Fruit fly (Drosophila melanogaster): ENCODE results near the gene wus.

The wus gene

DNA sequence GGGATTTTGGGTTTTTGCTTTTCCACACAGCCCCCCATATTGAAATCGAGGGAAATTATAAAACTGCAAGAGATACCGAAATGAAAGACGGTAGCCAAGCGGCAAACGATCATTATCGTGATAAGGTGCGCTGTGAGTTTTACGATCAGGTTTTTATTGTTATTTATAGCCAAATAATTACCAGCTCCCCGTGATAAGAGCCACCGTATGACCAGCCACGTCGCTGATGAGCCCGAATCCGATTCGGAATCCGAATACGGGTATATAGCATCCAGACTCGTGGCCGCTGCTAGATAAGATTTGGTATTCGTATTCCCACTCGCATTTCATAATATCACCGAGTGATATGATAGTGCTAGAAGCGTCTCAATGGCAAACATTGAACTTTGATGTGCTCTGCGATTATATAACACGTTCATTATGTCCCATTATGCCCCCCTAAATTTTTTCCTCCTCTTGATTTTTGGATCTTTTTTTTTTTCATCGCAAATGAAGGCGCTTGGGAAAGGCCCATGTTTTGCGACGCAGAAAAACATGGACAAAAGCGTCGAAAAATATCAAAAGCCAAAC is 21.8 kb downstream of the wus start:
- TF ChIP-seq rgr (GFP tag; optimal IDR thresholded peaks at IDR 0.05), result no peak
- TF ChIP-seq Sp1 (GFP tag; optimal IDR thresholded peaks at IDR 0.05), result peak; percentile 28
- no peak for TF ChIP-seq Rel (GFP tag; optimal IDR thresholded peaks at IDR 0.05)
- peak; percentile 26 for TF ChIP-seq Rel (tag; optimal IDR thresholded peaks at IDR 0.05)

DNA sequence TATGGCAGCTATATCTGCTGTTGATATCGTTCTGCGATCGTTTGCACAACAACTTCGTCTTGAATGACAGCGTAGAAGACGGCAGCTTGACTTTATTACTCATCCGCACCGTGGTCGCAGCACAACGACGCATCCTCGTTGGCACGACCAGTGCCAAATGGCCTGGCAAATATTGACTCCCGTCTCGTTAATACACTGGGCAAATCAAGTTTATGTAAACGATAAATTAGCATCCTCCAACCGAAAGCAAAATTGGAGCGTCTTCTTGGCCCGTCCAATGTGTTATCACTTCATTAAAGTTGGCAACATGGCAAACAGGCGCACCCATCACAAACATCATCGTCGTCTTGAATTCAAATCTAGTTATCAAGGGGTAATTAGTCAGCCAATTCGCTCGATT is 23.2 kb downstream of the wus start:
- TF ChIP-seq fru (GFP tag; optimal IDR thresholded peaks at IDR 0.05) (no peak), CG32264 (GFP tag; optimal IDR thresholded peaks at IDR 0.05) (peak; percentile 8), h (GFP tag; optimal IDR thresholded peaks at IDR 0.05) (peak; percentile 0), HLH106 (tag; optimal IDR thresholded peaks at IDR 0.05) (no peak), OdsH (GFP tag; optimal IDR thresholded peaks at IDR 0.05) (peak; percentile 12)

DNA sequence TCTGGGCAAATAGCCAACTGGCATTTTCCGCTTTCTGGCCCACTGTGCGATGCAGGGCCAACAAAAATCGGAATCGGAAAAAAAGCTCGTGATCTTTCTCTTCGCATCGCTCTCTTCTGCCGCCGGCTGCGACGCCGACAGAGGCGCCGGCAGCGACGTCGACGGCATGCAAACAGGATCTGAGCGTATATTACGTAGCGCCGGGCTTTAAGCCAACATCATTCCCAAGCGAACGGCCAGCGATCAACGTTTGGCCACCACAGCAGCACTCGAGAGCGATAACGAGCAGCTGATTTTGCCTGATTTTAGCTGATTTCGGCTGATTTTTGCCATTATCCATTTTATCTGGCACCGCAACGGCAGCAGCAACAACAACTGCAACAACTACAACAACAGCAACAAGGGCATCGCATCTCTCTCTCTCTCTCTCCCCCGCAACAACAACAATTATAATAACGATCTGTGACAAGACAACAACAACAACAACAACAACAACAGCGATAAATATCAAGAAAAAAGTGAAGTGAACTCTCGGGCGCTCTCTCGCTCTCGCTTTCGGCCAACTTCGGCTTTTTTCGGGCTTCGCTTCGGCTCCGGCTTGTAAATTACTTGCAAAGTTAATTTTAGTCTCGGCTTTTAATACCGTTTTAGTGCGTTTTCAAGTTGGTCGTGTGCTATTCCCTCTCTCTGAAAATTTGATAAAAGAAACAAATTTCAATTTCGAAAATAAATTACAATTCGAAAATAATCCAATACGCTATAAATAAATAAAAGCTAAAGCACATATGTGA is 27.5 kb downstream of the wus start, which contains the start of gene CG4928:
CG4928 (plus strand) TSS at position 216 of the 791 bp plus-strand sequence.
- TF ChIP-seq sv (GFP tag; optimal IDR thresholded peaks at IDR 0.05), result no peak
- TF ChIP-seq brk (GFP tag; optimal IDR thresholded peaks at IDR 0.05), result no peak
- no peak for TF ChIP-seq GATAd (GFP tag; optimal IDR thresholded peaks at IDR 0.05)
- TF ChIP-seq foxo (GFP tag; optimal IDR thresholded peaks at IDR 0.05), result no peak
- TF ChIP-seq h (GFP tag; optimal IDR thresholded peaks at IDR 0.05), result no peak
- no peak for TF ChIP-seq dsf (GFP tag; optimal IDR thresholded peaks at IDR 0.05; ENCODE audit: borderline replicate concordance)
- no peak for TF ChIP-seq Dfd (GFP tag; optimal IDR thresholded peaks at IDR 0.05)
- no peak for TF ChIP-seq Hr78 (GFP tag; optimal IDR thresholded peaks at IDR 0.05)
- TF ChIP-seq Jra (GFP tag; optimal IDR thresholded peaks at IDR 0.05), result no peak
- TF ChIP-seq CG9705 (GFP tag; optimal IDR thresholded peaks at IDR 0.05), result no peak
- no peak for TF ChIP-seq N (GFP tag; optimal IDR thresholded peaks at IDR 0.05)
- TF ChIP-seq ey (GFP tag; optimal IDR thresholded peaks at IDR 0.05), result no peak
- peak; percentile 16 for TF ChIP-seq Dif (GFP tag; optimal IDR thresholded peaks at IDR 0.05; ENCODE audit: partially characterized antibody)
- no peak for TF ChIP-seq Sp1 (GFP tag; optimal IDR thresholded peaks at IDR 0.05)
- TF ChIP-seq fru (GFP tag; optimal IDR thresholded peaks at IDR 0.05), result peak; percentile 46
- no peak for TF ChIP-seq Rel (GFP tag; optimal IDR thresholded peaks at IDR 0.05)
- TF ChIP-seq Rel (tag; optimal IDR thresholded peaks at IDR 0.05), result peak; percentile 30
- TF ChIP-seq Abd-B (GFP tag; optimal IDR thresholded peaks at IDR 0.05), result no peak
- no peak for TF ChIP-seq rgr (GFP tag; optimal IDR thresholded peaks at IDR 0.05)
- TF ChIP-seq lola (GFP tag; optimal IDR thresholded peaks at IDR 0.05), result no peak
- TF ChIP-seq br (GFP tag; optimal IDR thresholded peaks at IDR 0.05), result no peak
- TF ChIP-seq psq (GFP tag; optimal IDR thresholded peaks at IDR 0.05), result no peak
- TF ChIP-seq Myc (optimal IDR thresholded peaks at IDR 0.05), result no peak

DNA sequence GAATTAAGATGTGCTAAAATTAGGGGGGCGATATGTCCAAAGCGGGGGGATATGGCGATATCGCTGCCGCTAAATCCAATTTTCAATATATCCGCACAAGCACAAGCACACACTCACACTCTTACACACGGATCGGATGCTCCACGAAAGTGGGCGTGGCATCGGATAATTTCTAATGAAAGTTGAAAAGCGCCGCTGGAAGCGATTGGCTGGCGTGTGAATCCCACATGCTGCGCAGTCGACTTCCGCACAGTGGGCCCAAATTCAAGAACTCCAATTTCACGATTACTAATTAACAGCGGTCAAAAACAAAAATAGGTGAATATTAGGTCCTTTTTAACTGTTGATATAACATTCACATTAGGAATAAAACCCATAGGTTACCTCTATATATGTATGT is 28.7 kb downstream of the wus start:
- TF ChIP-seq Jra (GFP tag; optimal IDR thresholded peaks at IDR 0.05), result no peak
- TF ChIP-seq Rel (GFP tag; optimal IDR thresholded peaks at IDR 0.05), result no peak
- peak; percentile 92 for TF ChIP-seq Rel (tag; optimal IDR thresholded peaks at IDR 0.05)

DNA sequence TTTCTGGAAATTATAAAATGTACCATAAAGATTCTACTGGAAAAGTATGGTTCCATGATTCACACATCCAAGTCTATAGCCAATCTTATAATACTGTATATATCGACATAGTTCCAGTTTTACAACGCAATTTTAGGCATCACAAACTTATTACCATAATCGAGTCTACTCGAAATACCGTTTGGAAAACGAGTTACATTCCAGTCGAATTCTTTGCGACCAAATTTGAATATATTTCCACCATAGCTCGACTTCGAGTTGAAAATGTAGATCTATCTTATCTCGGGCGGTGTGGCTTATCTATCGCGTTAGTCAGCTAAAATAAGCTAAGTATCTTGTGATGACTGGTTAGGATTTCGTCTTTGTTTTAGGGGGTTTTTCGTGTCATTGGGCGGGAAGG is 30.8 kb downstream of the wus start:
- TF ChIP-seq dl (GFP tag; optimal IDR thresholded peaks at IDR 0.05; ENCODE audit: insufficient read depth in 1 of 2, partially characterized antibody in 2 of 2) (no peak), Rel (GFP tag; optimal IDR thresholded peaks at IDR 0.05) (no peak), Rel (tag; optimal IDR thresholded peaks at IDR 0.05) (peak; percentile 80), dsf (GFP tag; optimal IDR thresholded peaks at IDR 0.05; ENCODE audit: borderline replicate concordance) (no peak)

DNA sequence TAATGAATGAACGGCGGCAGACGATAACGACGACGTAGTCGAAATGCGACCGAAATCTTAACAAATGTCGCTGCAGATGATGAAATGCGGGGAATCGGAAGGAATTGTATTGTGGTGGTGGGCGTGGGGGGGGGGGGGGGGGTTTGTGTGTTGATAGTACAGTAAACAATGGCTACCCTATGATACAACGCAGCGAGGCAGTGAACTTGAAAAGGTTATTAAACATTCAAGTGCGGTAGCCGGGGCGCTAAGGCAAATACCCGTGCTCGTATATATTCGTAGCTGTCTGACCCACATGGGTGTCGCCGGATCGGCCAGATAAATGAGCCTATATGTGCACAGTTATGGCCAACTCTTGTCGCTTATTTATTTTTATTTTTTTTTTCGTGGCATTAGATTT is 31.4 kb downstream of the wus start:
- no peak for TF ChIP-seq Rel (GFP tag; optimal IDR thresholded peaks at IDR 0.05)
- TF ChIP-seq Rel (tag; optimal IDR thresholded peaks at IDR 0.05), result peak; percentile 44
- TF ChIP-seq foxo (GFP tag; optimal IDR thresholded peaks at IDR 0.05), result no peak
- TF ChIP-seq Hr83 (GFP tag; optimal IDR thresholded peaks at IDR 0.05; ENCODE audit: poor library complexity, severe bottlenecking), result no peak
- TF ChIP-seq OdsH (GFP tag; optimal IDR thresholded peaks at IDR 0.05), result no peak
- TF ChIP-seq dsf (GFP tag; optimal IDR thresholded peaks at IDR 0.05; ENCODE audit: borderline replicate concordance), result no peak
- no peak for TF ChIP-seq dl (GFP tag; optimal IDR thresholded peaks at IDR 0.05; ENCODE audit: insufficient read depth in 1 of 2, partially characterized antibody in 2 of 2)
